Worm (Caenorhabditis elegans) whole organism, L1 larva: ENCODE data around the gene C25H3.17.

Source experiments
- efl-1 ChIP-seq, 4 experiments: fragments of 150-350 bp; optimal IDR thresholded peaks in 3 of 4; peaks in 1 of 4; 1 replicate in 1 of 4; 2 replicates in 3 of 4; lab custom pipeline; 2014; ENCODE audit warnings: missing biosample characterization in 2 of 4, missing genetic modification characterization in 2 of 4, missing genetic modification reagents in 2 of 4
- egl-27 ChIP-seq, 2 experiments: fragments of 150-350 bp in 1 of 2; sonication (generic microtip); optimal IDR thresholded peaks; 3 replicates each; lab custom pipeline; 2017 to 2018; ENCODE audit warnings: missing biosample characterization in 2 of 2, missing genetic modification characterization in 2 of 2, missing genetic modification reagents in 2 of 2
- elt-3 ChIP-seq, 6 experiments: fragments of 150-350 bp in 1 of 6; sonication (generic microtip); optimal IDR thresholded peaks; 2 replicates each; lab custom pipeline; 2017 to 2018; ENCODE audit warnings: missing biosample characterization in 6 of 6, missing genetic modification characterization in 6 of 6, inconsistent platforms in 1 of 6
- grh-1 ChIP-seq: fragments of 200-800 bp; sonication (Bioruptor generic); IDR thresholded peaks from 2 replicates; pipeline ENCODE4 v1.3.6; 2022; ENCODE audit warnings: missing genetic modification reagents, missing genetic modification characterization, missing compliant biosample characterization
- jun-1 ChIP-seq: fragments of 150-350 bp; optimal IDR thresholded peaks from 2 replicates; lab custom pipeline; 2014; ENCODE audit warnings: missing biosample characterization, missing genetic modification reagents, missing genetic modification characterization
- nhr-20 ChIP-seq: sonication (generic microtip); optimal IDR thresholded peaks from 2 replicates; lab custom pipeline; 2016; ENCODE audit warnings: mild to moderate bottlenecking, missing genetic modification characterization, missing compliant biosample characterization
- nhr-76 ChIP-seq: sonication (generic microtip); optimal IDR thresholded peaks from 2 replicates; lab custom pipeline; 2017; ENCODE audit warnings: missing biosample characterization, missing genetic modification characterization
- tbx-2 ChIP-seq: sonication (generic microtip); optimal IDR thresholded peaks from 2 replicates; lab custom pipeline; 2016; ENCODE audit warnings: missing genetic modification characterization, missing compliant biosample characterization

DNA sequence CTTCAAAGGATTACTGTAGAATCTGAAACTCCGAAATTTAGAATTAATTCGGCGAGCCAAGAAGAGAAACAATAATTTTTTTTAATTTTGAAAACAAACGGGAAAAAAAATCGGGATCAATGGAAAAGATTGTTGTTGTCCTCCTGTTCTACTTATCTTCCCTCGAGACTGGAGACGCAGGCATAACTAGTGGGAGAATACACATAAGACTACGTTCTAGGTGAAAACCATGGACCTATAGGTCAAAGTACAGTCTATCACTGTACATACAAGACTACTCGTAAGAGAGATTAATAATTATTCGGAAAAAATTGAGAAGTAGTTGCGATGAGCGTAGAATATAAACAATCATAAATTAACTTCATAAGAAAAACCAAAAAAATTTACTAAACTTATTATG, 50.2 kb downstream of the C25H3.17 start, which contains the start of gene dhs-6:
- TF ChIP-seq efl-1 (optimal IDR thresholded peaks at IDR 0.05; lab: Kevin White, UChicago) (no peak), efl-1 (GFP tag; optimal IDR thresholded peaks at IDR 0.05 in 1 of 2; lab: Kevin White, UChicago) (no peak), egl-27 (tag; optimal IDR thresholded peaks at IDR 0.05; lab: Kevin White, UChicago) (no peak), tbx-2 (tag; lab: Kevin White, UChicago) (no peak), nhr-20 (tag; lab: Kevin White, UChicago) (peak; percentile 77), elt-3 (tag; optimal IDR thresholded peaks at IDR 0.05; lab: Kevin White, UChicago) (peak in 2 of 6 experiments; percentile 6 to 18), nhr-76 (tag; lab: Kevin White, UChicago) (no peak), jun-1 (tag; lab: Kevin White, UChicago) (no peak), grh-1 (GFP tag; lab: Robert Waterston, UW) (no peak)
